Worm (Caenorhabditis elegans) whole organism, early embryonic: ENCODE results near the gene srh-130.

Experiments used
- B0310.2 ChIP-seq: sonication (generic microtip); optimal IDR thresholded peaks from 2 replicates; lab custom pipeline; 2016; ENCODE audit warnings: mild to moderate bottlenecking, missing genetic modification characterization, missing compliant biosample characterization
- F13C5.2 ChIP-seq: sonication (generic microtip); optimal IDR thresholded peaks from 2 replicates; lab custom pipeline; 2017; ENCODE audit warnings: mild to moderate bottlenecking, missing genetic modification characterization, inconsistent platforms, missing compliant biosample characterization
- aly-1 ChIP-seq: sonication (generic microtip); optimal IDR thresholded peaks from 2 replicates; lab custom pipeline; 2016; ENCODE audit warnings: missing genetic modification characterization, missing compliant biosample characterization
- ama-1 ChIP-seq: fragments of 150-350 bp; optimal IDR thresholded peaks from 2 replicates; lab custom pipeline; 2014
- ceh-13 ChIP-seq: fragments of 200-800 bp; sonication (Bioruptor generic); optimal IDR thresholded peaks from 2 replicates; lab custom pipeline; 2018; ENCODE audit warnings: mild to moderate bottlenecking, missing genetic modification characterization, missing compliant biosample characterization
- ets-7 ChIP-seq: sonication (generic microtip); optimal IDR thresholded peaks from 2 replicates; lab custom pipeline; 2016; ENCODE audit warnings: missing genotype, missing genetic modification characterization, missing compliant biosample characterization
- flt-1 ChIP-seq: fragments of 200-800 bp; sonication (Bioruptor generic); IDR thresholded peaks from 2 replicates; pipeline ENCODE4 v1.3.6; 2022; ENCODE audit warnings: missing genetic modification characterization, missing compliant biosample characterization
- hmg-4 ChIP-seq: fragments of 200-800 bp; sonication (Bioruptor generic); optimal IDR thresholded peaks from 2 replicates; lab custom pipeline; 2018; ENCODE audit warnings: mild to moderate bottlenecking, missing genetic modification characterization, missing compliant biosample characterization
- hnd-1 ChIP-seq: sonication (generic microtip); optimal IDR thresholded peaks from 2 replicates; lab custom pipeline; 2016; ENCODE audit warnings: missing genetic modification characterization, missing compliant biosample characterization
- scrt-1 ChIP-seq: fragments of 200-800 bp; sonication (Bioruptor generic); IDR thresholded peaks from 2 replicates; pipeline ENCODE4 v1.3.6; 2022; ENCODE audit warnings: missing genetic modification characterization, missing compliant biosample characterization
- sea-1 ChIP-seq: fragments of 200-800 bp; sonication (Bioruptor generic); conservative IDR thresholded peaks from 2 replicates; pipeline ENCODE4 v1.3.6; 2022; ENCODE audit warnings: missing genetic modification characterization, missing compliant biosample characterization
- tbx-11 ChIP-seq: fragments of 200-800 bp; sonication (Bioruptor generic); IDR thresholded peaks from 2 replicates; pipeline ENCODE4 v1.3.6; 2022; ENCODE audit warnings: missing genetic modification characterization, missing compliant biosample characterization
- tbx-37 ChIP-seq: fragments of 200-800 bp; sonication (Bioruptor generic); conservative IDR thresholded peaks from 2 replicates; pipeline ENCODE4 v1.3.6; 2022; ENCODE audit warnings: missing genetic modification reagents, missing genetic modification characterization, missing compliant biosample characterization
- tra-4 ChIP-seq: sonication (generic microtip); optimal IDR thresholded peaks from 2 replicates; lab custom pipeline; 2017; ENCODE audit warnings: missing genetic modification characterization, missing compliant biosample characterization

ce11 chrV:5104934-5105333 is 46.0 kb upstream of the srh-130 start, which contains the start of gene srab-2:
- TF ChIP-seq ama-1 (lab: Kevin White, UChicago) (no peak), sea-1 (no peak), F13C5.2 (no peak), scrt-1 (GFP tag; lab: Robert Waterston, UW) (no peak), aly-1 (tag; lab: Kevin White, UChicago) (no peak), hnd-1 (tag; lab: Kevin White, UChicago) (no peak), tra-4 (tag; lab: Kevin White, UChicago) (no peak), flt-1 (no peak), ceh-13 (GFP tag; lab: Kevin White, UChicago) (no peak), B0310.2 (tag; lab: Kevin White, UChicago) (no peak), ets-7 (no peak), tbx-37 (GFP tag; lab: Robert Waterston, UW) (no peak), tbx-11 (GFP tag; lab: Robert Waterston, UW) (no peak), hmg-4 (GFP tag; lab: Kevin White, UChicago) (no peak)
